Fruit fly (Drosophila melanogaster): Measurements from ENCODE around the gene CG4325.

The CG4325 gene

DNA sequence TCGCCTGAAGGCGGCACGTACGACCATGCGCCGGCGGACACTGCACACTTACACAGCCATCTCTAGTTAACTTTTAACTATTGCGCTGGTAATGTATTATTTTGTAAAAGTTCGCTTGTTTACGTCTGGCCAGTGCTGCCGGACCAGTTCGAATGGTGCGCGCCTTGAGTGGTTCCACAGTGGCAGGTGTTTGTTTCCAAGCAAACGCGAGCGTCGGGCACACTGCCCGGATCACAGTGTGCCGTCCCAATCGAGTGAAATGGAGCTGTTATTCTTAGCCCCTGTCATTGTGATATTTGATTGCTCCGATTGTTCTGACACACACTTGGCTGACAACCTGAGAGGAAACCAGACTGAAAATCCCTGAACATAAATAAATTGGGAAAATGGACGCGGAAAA, 29.7 kb upstream of the CG4325 start, which contains the start of gene CG4199 (continued):
- TF ChIP-seq ems (GFP tag; optimal IDR thresholded peaks at IDR 0.05) (peak; percentile 5), knrl (GFP tag; IDR thresholded peaks at IDR 0.05; ENCODE audit: partially characterized antibody) (peak; percentile 48; the same call in 1 of the 3 replicates), CG3847 (GFP tag; IDR thresholded peaks at IDR 0.05) (peak; percentile 64), hb (GFP tag; IDR thresholded peaks at IDR 0.05; ENCODE audit: partially characterized antibody) (0 out of 3 replicates have a peak, but pooled peaks have one; percentile 36), Med (GFP tag) (peak; percentile 87), HLH4C (GFP tag; IDR thresholded peaks at IDR 0.05; ENCODE audit: partially characterized antibody) (no peak; the same call in 2 of the 3 replicates), Hmr (GFP tag; optimal IDR thresholded peaks at IDR 0.05) (peak; percentile 44), CG9932 (GFP tag; IDR thresholded peaks at IDR 0.05) (peak; percentile 38; the same call in 1 of the 2 replicates), CG30020 (tag; optimal IDR thresholded peaks at IDR 0.05) (no peak), MESR4 (GFP tag; optimal IDR thresholded peaks at IDR 0.05) (peak; percentile 70), CG3995 (GFP tag; optimal IDR thresholded peaks at IDR 0.05) (peak; percentile 90), Dref (GFP tag; IDR thresholded peaks at IDR 0.05) (peak; percentile 44), CG34422 (GFP tag; IDR thresholded peaks at IDR 0.05) (peak; percentile 47; the same call in 1 of the 3 replicates), CG16863 (GFP tag; optimal IDR thresholded peaks at IDR 0.05) (no peak), CG2202 (tag; optimal IDR thresholded peaks at IDR 0.05) (no peak), grau (tag; optimal IDR thresholded peaks at IDR 0.05) (peak; percentile 49), chinmo (GFP tag; IDR thresholded peaks at IDR 0.05; ENCODE audit: partially characterized antibody) (0 out of 4 replicates have a peak, but pooled peaks have one; percentile 29), CG14710 (tag; optimal IDR thresholded peaks at IDR 0.05) (peak; percentile 48), Drgx (GFP tag; IDR thresholded peaks at IDR 0.05) (peak; percentile 20; the same call in 1 of the 2 replicates), gce (GFP tag; IDR thresholded peaks at IDR 0.05) (0 out of 3 replicates have a peak, but pooled peaks have one; percentile 11), ci (GFP tag; IDR thresholded peaks at IDR 0.05) (peak; percentile 58; the same call in 1 of the 3 replicates)

- TF ChIP-seq CG33213 (GFP tag; optimal IDR thresholded peaks at IDR 0.05) (no peak), CG11696 (GFP tag; IDR thresholded peaks at IDR 0.05) (peak; percentile 95), CG12104 (GFP tag; optimal IDR thresholded peaks at IDR 0.05) (peak; percentile 48), Ptx1 (GFP tag; IDR thresholded peaks at IDR 0.05) (peak; percentile 81), ci (GFP tag; IDR thresholded peaks at IDR 0.05) (peak; percentile 52; the same call in 1 of the 3 replicates), CG14860 (GFP tag; IDR thresholded peaks at IDR 0.05; ENCODE audit: partially characterized antibody) (no peak), CG34376 (GFP tag; optimal IDR thresholded peaks at IDR 0.05) (peak; percentile 37), CG10321 (GFP tag; IDR thresholded peaks at IDR 0.05) (no peak), Xbp1 (GFP tag; optimal IDR thresholded peaks at IDR 0.05) (peak; percentile 65), CG6175 (GFP tag; IDR thresholded peaks at IDR 0.05) (0 out of 3 replicates have a peak, but pooled peaks have one; percentile 30), gce (GFP tag; IDR thresholded peaks at IDR 0.05) (no peak), sd (tag; optimal IDR thresholded peaks at IDR 0.05) (peak; percentile 74), CG10959 (GFP tag; IDR thresholded peaks at IDR 0.05) (peak; percentile 42; the same call in 1 of the 2 replicates), CG3726 (GFP tag; IDR thresholded peaks at IDR 0.05) (0 out of 3 replicates have a peak, but pooled peaks have one; percentile 62), crol (GFP tag; IDR thresholded peaks at IDR 0.05) (no peak), Dip2 (GFP tag; IDR thresholded peaks at IDR 0.05) (no peak), z (GFP tag; IDR thresholded peaks at IDR 0.05) (no peak), CG32532 (GFP tag; IDR thresholded peaks at IDR 0.05) (peak; percentile 68; the same call in 1 of the 2 replicates), CG11560 (tag; IDR thresholded peaks at IDR 0.05) (no peak), CG12769 (tag; optimal IDR thresholded peaks at IDR 0.05) (peak; percentile 75), CG4360 (GFP tag; IDR thresholded peaks at IDR 0.05) (0 out of 2 replicates have a peak, but pooled peaks have one; percentile 21), CG9932 (GFP tag; IDR thresholded peaks at IDR 0.05) (peak; percentile 51; the same call in 1 of the 2 replicates), ase (GFP tag; IDR thresholded peaks at IDR 0.05) (no peak), aop (GFP tag; IDR thresholded peaks at IDR 0.05) (no peak), CG17328 (GFP tag; IDR thresholded peaks at IDR 0.05) (0 out of 2 replicates have a peak, but pooled peaks have one; percentile 26), ssp (GFP tag; IDR thresholded peaks at IDR 0.05) (0 out of 2 replicates have a peak, but pooled peaks have one; percentile 37), hb (GFP tag; IDR thresholded peaks at IDR 0.05; ENCODE audit: partially characterized antibody) (no peak), CG2120 (GFP tag; optimal IDR thresholded peaks at IDR 0.05) (peak; percentile 85), ham (GFP tag; IDR thresholded peaks at IDR 0.05) (no peak), fd3F (GFP tag; optimal IDR thresholded peaks at IDR 0.05) (peak; percentile 50)
Observed at dm6 chrX:2071878-2072817, 28.5 kb upstream of the CG4325 start, which contains the start of gene Rtca. Rtca (plus strand) TSS chrX:2072413.
